ENCODE assay signal across 1 fruit fly cellular context in genomic region chr3L:6797395-6798006, dm6.
TF ChIP-seq lines count a peak whose summit lies in the region.

No protein-coding gene starts in this region.

TF ChIP-seq in whole organism, embryonic, 481 proteins besides CTCF, POLR2A, EP300 and RAD21 (continued from another document and continues in another):
- TF ChIP-seq bsh (GFP tag; optimal IDR thresholded peaks at IDR 0.05; lab: Kevin White, UChicago) = peak in 1 of 2 experiments; percentile 13
- TF ChIP-seq mirr (GFP tag; optimal IDR thresholded peaks at IDR 0.05; lab: Kevin White, UChicago) = no peak
- no peak for TF ChIP-seq CG12219 (GFP tag; optimal IDR thresholded peaks at IDR 0.05; lab: Kevin White, UChicago)
- TF ChIP-seq CG15269 (tag; optimal IDR thresholded peaks at IDR 0.05; lab: Kevin White, UChicago) = peak; percentile 14
- no peak for TF ChIP-seq ERR (GFP tag; optimal IDR thresholded peaks at IDR 0.05; lab: Kevin White, UChicago)
- TF ChIP-seq CG10209 (GFP tag; optimal IDR thresholded peaks at IDR 0.05; lab: Kevin White, UChicago) = peak; percentile 61
- TF ChIP-seq CG12942 (GFP tag; optimal IDR thresholded peaks at IDR 0.05; lab: Kevin White, UChicago) = no peak
- TF ChIP-seq crc (GFP tag; optimal IDR thresholded peaks at IDR 0.05; lab: Kevin White, UChicago) = no peak
- TF ChIP-seq gce (GFP tag; IDR thresholded peaks at IDR 0.05; lab: Robert Waterston, UW) = no peak
- no peak for TF ChIP-seq CG10462 (GFP tag; optimal IDR thresholded peaks at IDR 0.05; lab: Kevin White, UChicago)
- no peak for TF ChIP-seq CG34422 (GFP tag; IDR thresholded peaks at IDR 0.05; lab: Robert Waterston, UW)
- no peak for TF ChIP-seq CG12299 (tag; optimal IDR thresholded peaks at IDR 0.05; lab: Kevin White, UChicago)
- TF ChIP-seq Mad (GFP tag; optimal IDR thresholded peaks at IDR 0.05; lab: Kevin White, UChicago) = no peak
- TF ChIP-seq HLH3B (GFP tag; IDR thresholded peaks at IDR 0.05; lab: Robert Waterston, UW) = no peak
- TF ChIP-seq Abd-B (GFP tag; optimal IDR thresholded peaks at IDR 0.05; lab: Kevin White, UChicago) = peak; percentile 30
- TF ChIP-seq Atf6 (GFP tag; IDR thresholded peaks at IDR 0.05; lab: Robert Waterston, UW) = no peak
- no peak for TF ChIP-seq CG2875 (GFP tag; optimal IDR thresholded peaks at IDR 0.05; lab: Kevin White, UChicago)
- TF ChIP-seq ftz-f1 (GFP tag; optimal IDR thresholded peaks at IDR 0.05; lab: Kevin White, UChicago) = no peak
- TF ChIP-seq jumu (GFP tag; optimal IDR thresholded peaks at IDR 0.05; lab: Kevin White, UChicago) = no peak
- no peak for TF ChIP-seq CG43689 (GFP tag; IDR thresholded peaks at IDR 0.05; lab: Robert Waterston, UW)
- peak; percentile 47 for TF ChIP-seq CG13424 (tag; optimal IDR thresholded peaks at IDR 0.05; lab: Kevin White, UChicago)
- no peak for TF ChIP-seq Usf (GFP tag; optimal IDR thresholded peaks at IDR 0.05; lab: Kevin White, UChicago)
- TF ChIP-seq CG10654 (GFP tag; optimal IDR thresholded peaks at IDR 0.05; lab: Kevin White, UChicago) = no peak
- TF ChIP-seq sisA (GFP tag; IDR thresholded peaks at IDR 0.05; lab: Robert Waterston, UW) = no peak
- TF ChIP-seq sug (tag; optimal IDR thresholded peaks at IDR 0.05; lab: Kevin White, UChicago) = no peak
- TF ChIP-seq Hey (tag; optimal IDR thresholded peaks at IDR 0.05; lab: Kevin White, UChicago) = no peak
- no peak for TF ChIP-seq sim (GFP tag; IDR thresholded peaks at IDR 0.05; lab: Robert Waterston, UW)
- no peak for TF ChIP-seq ken (GFP tag; IDR thresholded peaks at IDR 0.05; lab: Robert Waterston, UW)
- no peak for TF ChIP-seq sc (optimal IDR thresholded peaks at IDR 0.05; lab: Kevin White, UChicago)
- peak; percentile 2 for TF ChIP-seq sc (GFP tag; optimal IDR thresholded peaks at IDR 0.05; lab: Kevin White, UChicago)
- TF ChIP-seq CG16813 (GFP tag; IDR thresholded peaks at IDR 0.05; lab: Robert Waterston, UW; ENCODE audit: partially characterized antibody) = no peak
- TF ChIP-seq crp (GFP tag; optimal IDR thresholded peaks at IDR 0.05; lab: Kevin White, UChicago) = no peak
- peak; percentile 15 for TF ChIP-seq nerfin-1 (tag; optimal IDR thresholded peaks at IDR 0.05; lab: Kevin White, UChicago)
- TF ChIP-seq kni (GFP tag; optimal IDR thresholded peaks at IDR 0.05; lab: Kevin White, UChicago) = no peak
- no peak for TF ChIP-seq pb (GFP tag; optimal IDR thresholded peaks at IDR 0.05; lab: Kevin White, UChicago)
- no peak for TF ChIP-seq H2.0 (GFP tag; IDR thresholded peaks at IDR 0.05; lab: Robert Waterston, UW)
- no peak for TF ChIP-seq amos (GFP tag; IDR thresholded peaks at IDR 0.05; lab: Robert Waterston, UW; ENCODE audit: partially characterized antibody)
- no peak for TF ChIP-seq Side (GFP tag; optimal IDR thresholded peaks at IDR 0.05; lab: Kevin White, UChicago)
- TF ChIP-seq CG12104 (GFP tag; optimal IDR thresholded peaks at IDR 0.05; lab: Kevin White, UChicago) = no peak
- TF ChIP-seq caup (GFP tag; optimal IDR thresholded peaks at IDR 0.05; lab: Kevin White, UChicago; ENCODE audit: severe bottlenecking) = no peak
- no peak for TF ChIP-seq chm (GFP tag; IDR thresholded peaks at IDR 0.05; lab: Robert Waterston, UW)
- no peak for TF ChIP-seq CG14860 (GFP tag; IDR thresholded peaks at IDR 0.05; lab: Robert Waterston, UW; ENCODE audit: partially characterized antibody)
- TF ChIP-seq dimm (GFP tag; IDR thresholded peaks at IDR 0.05; lab: Robert Waterston, UW) = no peak
- TF ChIP-seq CG10321 (GFP tag; IDR thresholded peaks at IDR 0.05; lab: Robert Waterston, UW) = no peak
- TF ChIP-seq al (GFP tag; IDR thresholded peaks at IDR 0.05; lab: Robert Waterston, UW) = no peak
- no peak for TF ChIP-seq tin (GFP tag; optimal IDR thresholded peaks at IDR 0.05; lab: Kevin White, UChicago)
- no peak for TF ChIP-seq fd3F (GFP tag; optimal IDR thresholded peaks at IDR 0.05; lab: Kevin White, UChicago)
- TF ChIP-seq ttk (GFP tag; IDR thresholded peaks at IDR 0.05; lab: Robert Waterston, UW) = no peak
- no peak for TF ChIP-seq CG3407 (GFP tag; optimal IDR thresholded peaks at IDR 0.05; lab: Kevin White, UChicago)
- no peak for TF ChIP-seq TFAM (GFP tag; optimal IDR thresholded peaks at IDR 0.05; lab: Kevin White, UChicago)
- no peak for TF ChIP-seq CG9817 (tag; optimal IDR thresholded peaks at IDR 0.05; lab: Kevin White, UChicago)
- no peak for TF ChIP-seq zf30C (GFP tag; optimal IDR thresholded peaks at IDR 0.05; lab: Kevin White, UChicago)
- no peak for TF ChIP-seq CG1792 (GFP tag; optimal IDR thresholded peaks at IDR 0.05; lab: Kevin White, UChicago)
- no peak for TF ChIP-seq D19B (GFP tag; optimal IDR thresholded peaks at IDR 0.05; lab: Kevin White, UChicago)
- peak; percentile 7 for TF ChIP-seq unpg (GFP tag; optimal IDR thresholded peaks at IDR 0.05; lab: Kevin White, UChicago)
- TF ChIP-seq zfh2 (GFP tag; optimal IDR thresholded peaks at IDR 0.05; lab: Kevin White, UChicago) = no peak
- no peak for TF ChIP-seq CG12659 (GFP tag; optimal IDR thresholded peaks at IDR 0.05; lab: Kevin White, UChicago)
- TF ChIP-seq Trl (optimal IDR thresholded peaks at IDR 0.05; lab: Kevin White, UChicago) = no peak
- no peak for TF ChIP-seq Trl (GFP tag; optimal IDR thresholded peaks at IDR 0.05; lab: Kevin White, UChicago)
- no peak for TF ChIP-seq Max (GFP tag; optimal IDR thresholded peaks at IDR 0.05; lab: Kevin White, UChicago)
- TF ChIP-seq NK7.1 (GFP tag; optimal IDR thresholded peaks at IDR 0.05; lab: Kevin White, UChicago) = no peak
- TF ChIP-seq ind (GFP tag; optimal IDR thresholded peaks at IDR 0.05; lab: Kevin White, UChicago) = peak; percentile 1
- peak; percentile 18 for TF ChIP-seq Deaf1 (tag; optimal IDR thresholded peaks at IDR 0.05; lab: Kevin White, UChicago)
- TF ChIP-seq MTF-1 (GFP tag; optimal IDR thresholded peaks at IDR 0.05; lab: Kevin White, UChicago; ENCODE audit: borderline replicate concordance) = no peak
- no peak for TF ChIP-seq CG31388 (GFP tag; optimal IDR thresholded peaks at IDR 0.05; lab: Kevin White, UChicago)
- no peak for TF ChIP-seq CG32532 (GFP tag; IDR thresholded peaks at IDR 0.05; lab: Robert Waterston, UW)
- TF ChIP-seq CG2129 (GFP tag; IDR thresholded peaks at IDR 0.05; lab: Robert Waterston, UW; ENCODE audit: partially characterized antibody) = no peak
- TF ChIP-seq Dek (tag; optimal IDR thresholded peaks at IDR 0.05; lab: Kevin White, UChicago) = no peak
- no peak for TF ChIP-seq CG31224 (GFP tag; IDR thresholded peaks at IDR 0.05; lab: Robert Waterston, UW)
- TF ChIP-seq CG3163 (GFP tag; optimal IDR thresholded peaks at IDR 0.05; lab: Kevin White, UChicago) = no peak
- no peak for TF ChIP-seq lov (optimal IDR thresholded peaks at IDR 0.05; lab: Kevin White, UChicago)
- 0 out of 3 replicates have a peak, but pooled peaks have one; percentile 8 for TF ChIP-seq lov (GFP tag; IDR thresholded peaks at IDR 0.05; lab: Robert Waterston, UW)
- TF ChIP-seq sens-2 (GFP tag; IDR thresholded peaks at IDR 0.05; lab: Robert Waterston, UW) = 0 out of 2 replicates have a peak, but pooled peaks have one; percentile 6
- no peak for TF ChIP-seq her (GFP tag; optimal IDR thresholded peaks at IDR 0.05; lab: Kevin White, UChicago)
- no peak for TF ChIP-seq gsb (GFP tag; IDR thresholded peaks at IDR 0.05; lab: Robert Waterston, UW)
- no peak for TF ChIP-seq MBD-R2 (GFP tag; IDR thresholded peaks at IDR 0.05; lab: Robert Waterston, UW)
- peak; percentile 55 for TF ChIP-seq CG2712 (tag; optimal IDR thresholded peaks at IDR 0.05; lab: Kevin White, UChicago)
- no peak for TF ChIP-seq so (GFP tag; IDR thresholded peaks at IDR 0.05; lab: Robert Waterston, UW)
- TF ChIP-seq CG1233 (GFP tag; optimal IDR thresholded peaks at IDR 0.05; lab: Kevin White, UChicago) = peak; percentile 14
- peak; percentile 31 for TF ChIP-seq CG10267 (tag; optimal IDR thresholded peaks at IDR 0.05; lab: Kevin White, UChicago)
- TF ChIP-seq CG17328 (GFP tag; IDR thresholded peaks at IDR 0.05; lab: Robert Waterston, UW) = peak; percentile 8; the same call in 1 of the 2 replicates
- TF ChIP-seq CG17359 (tag; optimal IDR thresholded peaks at IDR 0.05; lab: Kevin White, UChicago) = peak; percentile 2
- TF ChIP-seq CG16779 (GFP tag; IDR thresholded peaks at IDR 0.05; lab: Robert Waterston, UW) = no peak
- no peak for TF ChIP-seq Nf-YC (tag; optimal IDR thresholded peaks at IDR 0.05; lab: Kevin White, UChicago)
- no peak for TF ChIP-seq CG11696 (GFP tag; IDR thresholded peaks at IDR 0.05; lab: Robert Waterston, UW)
- TF ChIP-seq gt (GFP tag; IDR thresholded peaks at IDR 0.05; lab: Robert Waterston, UW) = no peak
- TF ChIP-seq Ptx1 (GFP tag; IDR thresholded peaks at IDR 0.05; lab: Robert Waterston, UW) = no peak
- no peak for TF ChIP-seq eve (GFP tag; optimal IDR thresholded peaks at IDR 0.05; lab: Kevin White, UChicago)
- TF ChIP-seq CG10959 (GFP tag; IDR thresholded peaks at IDR 0.05; lab: Robert Waterston, UW) = no peak
- TF ChIP-seq luna (GFP tag; optimal IDR thresholded peaks at IDR 0.05; lab: Kevin White, UChicago) = no peak
- TF ChIP-seq Bgb (GFP tag; IDR thresholded peaks at IDR 0.05; lab: Robert Waterston, UW; ENCODE audit: partially characterized antibody) = no peak
- peak in 1 of 3 experiments; percentile 62 for TF ChIP-seq lola (GFP tag; optimal IDR thresholded peaks at IDR 0.05; lab: Kevin White, UChicago)
- TF ChIP-seq stc (GFP tag; IDR thresholded peaks at IDR 0.05; lab: Robert Waterston, UW) = no peak
- TF ChIP-seq CG6689 (GFP tag; IDR thresholded peaks at IDR 0.05; lab: Robert Waterston, UW) = no peak
- TF ChIP-seq Chrac-16 (GFP tag; optimal IDR thresholded peaks at IDR 0.05; lab: Kevin White, UChicago) = no peak
- peak; percentile 5 for TF ChIP-seq CG18599 (GFP tag; optimal IDR thresholded peaks at IDR 0.05; lab: Kevin White, UChicago)
- peak; percentile 50 for TF ChIP-seq Meics (GFP tag; optimal IDR thresholded peaks at IDR 0.05; lab: Kevin White, UChicago)
- no peak for TF ChIP-seq toy (GFP tag; IDR thresholded peaks at IDR 0.05; lab: Robert Waterston, UW)
- no peak for TF ChIP-seq abd-A (tag; optimal IDR thresholded peaks at IDR 0.05; lab: Kevin White, UChicago)
- no peak for TF ChIP-seq bab2 (GFP tag; optimal IDR thresholded peaks at IDR 0.05; lab: Kevin White, UChicago)
- TF ChIP-seq nerfin-2 (GFP tag; IDR thresholded peaks at IDR 0.05; lab: Robert Waterston, UW; ENCODE audit: partially characterized antibody) = no peak
- no peak for TF ChIP-seq pita (GFP tag; optimal IDR thresholded peaks at IDR 0.05; lab: Kevin White, UChicago)
- TF ChIP-seq CG10431 (GFP tag; optimal IDR thresholded peaks at IDR 0.05; lab: Kevin White, UChicago) = no peak
- TF ChIP-seq CG3838 (GFP tag; optimal IDR thresholded peaks at IDR 0.05; lab: Kevin White, UChicago) = no peak
- no peak for TF ChIP-seq Doc2 (GFP tag; IDR thresholded peaks at IDR 0.05; lab: Robert Waterston, UW)
- TF ChIP-seq H15 (GFP tag; IDR thresholded peaks at IDR 0.05; lab: Robert Waterston, UW) = no peak
- TF ChIP-seq Mes4 (GFP tag; optimal IDR thresholded peaks at IDR 0.05; lab: Kevin White, UChicago) = no peak
- no peak for TF ChIP-seq Nf-YB (GFP tag; optimal IDR thresholded peaks at IDR 0.05; lab: Kevin White, UChicago)
- no peak for TF ChIP-seq zen2 (GFP tag; IDR thresholded peaks at IDR 0.05; lab: Robert Waterston, UW; ENCODE audit: partially characterized antibody)
- TF ChIP-seq CG14050 (GFP tag; IDR thresholded peaks at IDR 0.05; lab: Robert Waterston, UW) = no peak
- no peak for TF ChIP-seq CG3847 (GFP tag; IDR thresholded peaks at IDR 0.05; lab: Robert Waterston, UW)
- no peak for TF ChIP-seq Atf-2 (GFP tag; optimal IDR thresholded peaks at IDR 0.05; lab: Kevin White, UChicago)
- peak; percentile 58 for TF ChIP-seq CG7839 (tag; optimal IDR thresholded peaks at IDR 0.05; lab: Kevin White, UChicago)
- no peak for TF ChIP-seq HLH54F (GFP tag; optimal IDR thresholded peaks at IDR 0.05; lab: Kevin White, UChicago)
- peak; percentile 59 for TF ChIP-seq dmrt11E (tag; optimal IDR thresholded peaks at IDR 0.05; lab: Kevin White, UChicago)
- no peak for TF ChIP-seq CG13287 (GFP tag; IDR thresholded peaks at IDR 0.05; lab: Robert Waterston, UW; ENCODE audit: partially characterized antibody)
- TF ChIP-seq Xbp1 (GFP tag; optimal IDR thresholded peaks at IDR 0.05; lab: Kevin White, UChicago) = no peak
- TF ChIP-seq CkIIα-i1 (GFP tag; IDR thresholded peaks at IDR 0.05; lab: Robert Waterston, UW) = no peak
- TF ChIP-seq E2f1 (GFP tag; IDR thresholded peaks at IDR 0.05; lab: Robert Waterston, UW) = no peak
- TF ChIP-seq CG14014 (GFP tag; IDR thresholded peaks at IDR 0.05; lab: Robert Waterston, UW) = no peak
- no peak for TF ChIP-seq Dfd (GFP tag; optimal IDR thresholded peaks at IDR 0.05; lab: Kevin White, UChicago)
- TF ChIP-seq D (optimal IDR thresholded peaks at IDR 0.05; lab: Kevin White, UChicago) = no peak
- TF ChIP-seq D (GFP tag; optimal IDR thresholded peaks at IDR 0.05; lab: Kevin White, UChicago) = peak; percentile 6
- no peak for TF ChIP-seq Lpt (GFP tag; optimal IDR thresholded peaks at IDR 0.05; lab: Kevin White, UChicago)
- peak; percentile 18; the same call in 1 of the 2 replicates for TF ChIP-seq Xrp1 (GFP tag; IDR thresholded peaks at IDR 0.05; lab: Robert Waterston, UW)
- TF ChIP-seq CG10543 (GFP tag; optimal IDR thresholded peaks at IDR 0.05; lab: Kevin White, UChicago) = peak; percentile 17
- no peak for TF ChIP-seq tna (GFP tag; IDR thresholded peaks at IDR 0.05; lab: Robert Waterston, UW; ENCODE audit: partially characterized antibody)
- TF ChIP-seq tll (GFP tag; optimal IDR thresholded peaks at IDR 0.05; lab: Kevin White, UChicago) = no peak
- no peak for TF ChIP-seq Aef1 (GFP tag; IDR thresholded peaks at IDR 0.05; lab: Robert Waterston, UW)
- TF ChIP-seq CG8281 (tag; optimal IDR thresholded peaks at IDR 0.05; lab: Kevin White, UChicago) = peak; percentile 24
- no peak for TF ChIP-seq CG1024 (GFP tag; IDR thresholded peaks at IDR 0.05; lab: Robert Waterston, UW)
- no peak for TF ChIP-seq CG4282 (GFP tag; optimal IDR thresholded peaks at IDR 0.05; lab: Kevin White, UChicago)
- TF ChIP-seq ash1 (GFP tag; optimal IDR thresholded peaks at IDR 0.05; lab: Kevin White, UChicago) = no peak
- no peak for TF ChIP-seq tx (GFP tag; optimal IDR thresholded peaks at IDR 0.05; lab: Kevin White, UChicago)
- no peak for TF ChIP-seq Asciz (GFP tag; optimal IDR thresholded peaks at IDR 0.05; lab: Kevin White, UChicago)
- no peak for TF ChIP-seq GATAe (GFP tag; conservative IDR thresholded peaks at IDR 0.05; lab: Robert Waterston, UW)
- peak; percentile 5 for TF ChIP-seq Fer1 (GFP tag; optimal IDR thresholded peaks at IDR 0.05; lab: Kevin White, UChicago)
- no peak for TF ChIP-seq dm (GFP tag; optimal IDR thresholded peaks at IDR 0.05; lab: Kevin White, UChicago)
- TF ChIP-seq ab (GFP tag; optimal IDR thresholded peaks at IDR 0.05; lab: Kevin White, UChicago) = no peak
